Fruit fly (Drosophila melanogaster): ENCODE measurements around the gene CG8960.

Gene CG8960

DNA sequence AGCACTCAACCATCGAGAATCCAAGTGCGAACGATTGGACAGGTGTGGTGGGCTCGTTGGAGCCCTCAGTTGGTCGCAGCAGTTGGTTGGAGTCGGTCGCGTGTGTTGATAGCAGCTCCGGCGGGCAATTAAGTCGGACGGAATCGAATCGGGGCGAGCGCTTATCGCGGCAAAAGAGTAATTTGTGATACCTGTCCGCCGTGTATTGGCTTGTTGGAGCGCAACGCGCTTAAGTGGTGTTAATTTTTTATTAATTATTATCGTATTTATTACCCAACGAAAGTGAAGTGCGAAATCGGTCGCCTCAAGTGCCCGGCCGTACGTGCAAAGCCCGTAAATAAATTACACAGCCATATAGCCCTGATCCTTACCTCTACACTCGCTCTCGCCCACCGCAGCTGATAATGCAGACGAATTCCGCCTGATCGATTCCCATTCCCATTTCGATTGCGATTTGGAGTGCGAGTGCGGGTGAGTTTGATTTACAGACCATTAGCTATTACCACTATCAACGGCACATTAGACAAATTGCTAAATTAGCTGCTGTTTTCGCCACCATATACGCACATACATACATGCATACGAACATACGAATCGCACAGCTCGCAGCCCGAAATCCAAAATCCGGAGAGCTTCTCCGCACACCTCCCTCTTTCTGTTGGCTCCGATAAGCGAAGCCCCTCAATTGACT is 40.9 kb downstream of the CG8960 start, which contains the start of gene ACXD:
Gene ACXD, plus strand, starts transcription at position 66 of the 691 bp plus-strand sequence.
- TF ChIP-seq CG8478 (optimal IDR thresholded peaks at IDR 0.05) (no peak), psq (optimal IDR thresholded peaks at IDR 0.05) (no peak), Dll (optimal IDR thresholded peaks at IDR 0.05) (no peak), usp (GFP tag; optimal IDR thresholded peaks at IDR 0.05) (no peak), pan (optimal IDR thresholded peaks at IDR 0.05) (no peak), EcR (GFP tag; optimal IDR thresholded peaks at IDR 0.05) (no peak)

- no peak for TF ChIP-seq EcR (GFP tag; optimal IDR thresholded peaks at IDR 0.05)
- no peak for TF ChIP-seq Dll (optimal IDR thresholded peaks at IDR 0.05)
These were observed 47.2 kb downstream of the CG8960 start, which contains the start of gene CG32301 for dm6 chr3L:2243846-2244528. Gene CG32301 (plus strand): TSS chr3L:2244478.
